Fruit fly (Drosophila melanogaster) Kc167 (cell line): ENCODE results near the gene RpS2.

Experiments
- Myc ChIP-seq: fragments of >200 bp; optimal IDR thresholded peaks from 2 replicates; lab custom pipeline; 2017; ENCODE audit warnings: missing external identifiers
- Sin3A ChIP-seq: fragments of >200 bp; optimal IDR thresholded peaks from 2 replicates; lab custom pipeline; 2018; ENCODE audit warnings: missing external identifiers
- h ChIP-seq: fragments of >200 bp; optimal IDR thresholded peaks from 3 replicates; lab custom pipeline; 2018; ENCODE audit warnings: missing external identifiers
- insv ChIP-seq: fragments of >200 bp; optimal IDR thresholded peaks from 3 replicates; lab custom pipeline; 2018; ENCODE audit warnings: missing external identifiers
- psq ChIP-seq: fragments of >200 bp; optimal IDR thresholded peaks from 2 replicates; lab custom pipeline; 2017; ENCODE audit warnings: missing external identifiers
- ttk ChIP-seq: sonication (Bioruptor generic); optimal IDR thresholded peaks from 2 replicates; lab custom pipeline; 2017; ENCODE audit warnings: missing external identifiers

DNA sequence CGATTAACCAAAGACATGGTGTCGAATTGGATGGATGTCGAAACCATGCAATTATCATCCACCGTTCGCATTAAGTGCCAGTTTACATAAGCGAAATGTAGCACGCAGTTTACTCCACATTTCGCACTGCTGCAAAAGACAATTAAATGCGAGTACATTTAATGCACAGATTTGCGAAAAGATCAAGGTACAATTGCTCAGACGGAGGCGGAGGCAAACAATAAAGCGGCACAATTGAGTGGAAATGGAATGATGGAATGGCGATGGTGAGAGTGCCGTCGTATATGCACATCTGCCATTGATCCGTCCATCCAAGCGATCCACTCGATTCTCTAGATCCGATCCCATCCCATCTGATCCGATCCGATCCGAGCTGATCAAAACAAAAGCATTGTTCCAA, 47.7 kb upstream of the RpS2 start:
- TF ChIP-seq Sin3A (lab: Kevin White, UChicago) (no peak), h (no peak), psq (no peak), insv (lab: Kevin White, UChicago) (no peak), ttk (no peak), Myc (lab: Kevin White, UChicago) (no peak)
